Fruit fly (Drosophila melanogaster) whole organism, pupa: Measurements from ENCODE around the gene sol.

Source experiments
- CG4496 ChIP-seq: fragments of 200-800 bp; sonication (Bioruptor generic); IDR thresholded peaks from 3 replicates; pipeline ENCODE4 v1.3.6; 2022; ENCODE audit warnings: missing biosample characterization, missing genetic modification characterization
- CG8159 ChIP-seq: fragments of 200-800 bp; sonication (Bioruptor generic); optimal IDR thresholded peaks from 3 replicates; lab custom pipeline; 2018; ENCODE audit warnings: missing biosample characterization, mild to moderate bottlenecking, missing genetic modification characterization, moderate library complexity
- CG8301 ChIP-seq: fragments of 200-800 bp; sonication (Bioruptor generic); optimal IDR thresholded peaks from 2 replicates; lab custom pipeline; 2018; ENCODE audit warnings: missing biosample characterization, mild to moderate bottlenecking, missing genetic modification characterization
- Ets98B ChIP-seq: fragments of 200-800 bp; sonication (Bioruptor generic); IDR thresholded peaks from 2 replicates; pipeline ENCODE4 v1.3.6; 2022; ENCODE audit warnings: missing biosample characterization, missing genetic modification characterization
- Pif1A ChIP-seq: fragments of 200-800 bp; sonication (Bioruptor generic); optimal IDR thresholded peaks from 3 replicates; lab custom pipeline; 2016; ENCODE audit warnings: missing biosample characterization, missing genetic modification characterization
- gl ChIP-seq: fragments of 200-800 bp; sonication (Bioruptor generic); optimal IDR thresholded peaks from 2 replicates; lab custom pipeline; 2018; ENCODE audit warnings: missing biosample characterization, mild to moderate bottlenecking, missing genetic modification characterization

DNA sequence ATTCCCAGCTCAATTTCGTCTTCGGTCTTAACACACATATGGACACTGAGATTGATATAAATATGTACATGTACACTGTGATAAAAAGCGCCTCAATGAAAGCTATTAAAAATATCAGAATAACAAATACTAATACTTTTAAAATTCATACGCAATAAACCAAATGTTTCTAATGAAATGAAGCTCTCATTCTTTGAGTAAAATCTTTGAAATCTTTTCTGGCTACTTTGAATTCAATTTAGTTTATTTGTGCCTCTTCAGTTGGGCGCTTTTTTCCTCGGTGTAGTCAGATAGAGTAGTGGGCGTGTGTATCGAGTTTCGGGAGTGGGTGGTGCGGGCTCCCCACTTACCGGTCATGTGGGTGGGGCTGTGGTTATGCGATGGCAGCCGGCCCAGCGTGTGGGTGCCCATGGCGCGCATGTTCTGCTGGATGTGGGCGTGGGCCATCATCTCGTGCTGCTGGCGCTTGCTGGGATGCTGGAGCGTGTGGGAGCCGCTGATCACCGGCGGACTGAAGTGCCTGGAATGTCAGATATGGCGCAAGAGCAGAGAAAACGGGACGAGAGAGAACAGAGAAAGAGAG lies 15.5 kb upstream of the sol start:
- no peak for TF ChIP-seq CG4496 (GFP tag; lab: Robert Waterston, UW)
- no peak for TF ChIP-seq gl (tag; lab: Kevin White, UChicago)
- TF ChIP-seq Ets98B (GFP tag; lab: Robert Waterston, UW), result no peak
- TF ChIP-seq Pif1A, result no peak
- no peak for TF ChIP-seq CG8159 (tag; lab: Kevin White, UChicago)
- TF ChIP-seq CG8301, result no peak
